Fruit fly (Drosophila melanogaster): Measurements from ENCODE around the gene Ada.
A peak's percentile ranks its signal among the peaks of the same experiment; 100 is the strongest.

Ada gene

dm6 chr3R:9047561-9048465, 17.2 kb upstream of the Ada start, which contains the start of gene Rel (continued):
- TF ChIP-seq CG6254 (GFP tag; optimal IDR thresholded peaks at IDR 0.05) (peak; percentile 47), tap (tag; optimal IDR thresholded peaks at IDR 0.05) (peak; percentile 77), CG16813 (GFP tag; IDR thresholded peaks at IDR 0.05; ENCODE audit: partially characterized antibody) (no peak), klu (GFP tag; IDR thresholded peaks at IDR 0.05) (no peak), CoRest (tag; optimal IDR thresholded peaks at IDR 0.05) (peak; percentile 90), CG7786 (GFP tag; optimal IDR thresholded peaks at IDR 0.05) (no peak), CG16779 (GFP tag; IDR thresholded peaks at IDR 0.05) (no peak), pros (GFP tag; optimal IDR thresholded peaks at IDR 0.05) (no peak), nerfin-1 (tag; optimal IDR thresholded peaks at IDR 0.05) (peak; percentile 55), ATbp (GFP tag; optimal IDR thresholded peaks at IDR 0.05) (peak; percentile 17), Nf-YB (GFP tag; optimal IDR thresholded peaks at IDR 0.05) (peak; percentile 59), Jarid2 (GFP tag; optimal IDR thresholded peaks at IDR 0.05) (peak; percentile 54), tgo (GFP tag; IDR thresholded peaks at IDR 0.05) (no peak), Hand (GFP tag; optimal IDR thresholded peaks at IDR 0.05) (peak; percentile 8), CG4707 (GFP tag; optimal IDR thresholded peaks at IDR 0.05) (no peak), eyg (GFP tag; optimal IDR thresholded peaks at IDR 0.05) (peak; percentile 13), gt (GFP tag; IDR thresholded peaks at IDR 0.05) (no peak), sob (GFP tag; IDR thresholded peaks at IDR 0.05) (no peak), en (GFP tag; optimal IDR thresholded peaks at IDR 0.05) (no peak), CG10366 (GFP tag; IDR thresholded peaks at IDR 0.05) (no peak), NC2β (GFP tag; optimal IDR thresholded peaks at IDR 0.05) (peak; percentile 22), CG17359 (tag; optimal IDR thresholded peaks at IDR 0.05) (peak; percentile 66), CG2116 (GFP tag; optimal IDR thresholded peaks at IDR 0.05) (peak; percentile 33), CG3281 (GFP tag; optimal IDR thresholded peaks at IDR 0.05) (peak; percentile 78), scrt (GFP tag; optimal IDR thresholded peaks at IDR 0.05) (peak; percentile 45), al (GFP tag; IDR thresholded peaks at IDR 0.05) (no peak), CG9876 (GFP tag; optimal IDR thresholded peaks at IDR 0.05) (no peak), CG14441 (GFP tag; IDR thresholded peaks at IDR 0.05) (no peak), ara (GFP tag; IDR thresholded peaks at IDR 0.05) (no peak), Atf3 (GFP tag; optimal IDR thresholded peaks at IDR 0.05) (no peak), D19A (tag; optimal IDR thresholded peaks at IDR 0.05) (peak; percentile 73), CG17568 (GFP tag; optimal IDR thresholded peaks at IDR 0.05) (no peak), danr (GFP tag; IDR thresholded peaks at IDR 0.05) (no peak), sr (GFP tag; IDR thresholded peaks at IDR 0.05) (no peak), bbx (GFP tag; IDR thresholded peaks at IDR 0.05; ENCODE audit: partially characterized antibody) (no peak), CG2678 (tag; optimal IDR thresholded peaks at IDR 0.05) (peak; percentile 86), CG6689 (GFP tag; IDR thresholded peaks at IDR 0.05) (no peak), bsh (GFP tag; optimal IDR thresholded peaks at IDR 0.05) (peak in 1 of 2 experiments; percentile 62), ac (GFP tag; optimal IDR thresholded peaks at IDR 0.05) (no peak), gfzf (GFP tag; optimal IDR thresholded peaks at IDR 0.05) (peak; percentile 3), Atf-2 (GFP tag; optimal IDR thresholded peaks at IDR 0.05) (no peak), CG10543 (GFP tag; optimal IDR thresholded peaks at IDR 0.05) (peak; percentile 98), CG4854 (GFP tag; optimal IDR thresholded peaks at IDR 0.05) (no peak), CG2889 (GFP tag; IDR thresholded peaks at IDR 0.05) (no peak), CG15479 (GFP tag; optimal IDR thresholded peaks at IDR 0.05) (no peak), CG3726 (GFP tag; IDR thresholded peaks at IDR 0.05) (no peak), ems (GFP tag; optimal IDR thresholded peaks at IDR 0.05) (no peak), Atf6 (GFP tag; IDR thresholded peaks at IDR 0.05) (no peak), ranshi (GFP tag; IDR thresholded peaks at IDR 0.05) (no peak)
